Worm (Caenorhabditis elegans) whole organism, L1 larva: ENCODE data around the gene srx-64.
A peak's percentile ranks its signal among the peaks of the same experiment; 100 is the strongest.

ENCODE experiments used
- blmp-1 ChIP-seq: fragments of 150-350 bp; optimal IDR thresholded peaks from 2 replicates; lab custom pipeline; 2014; ENCODE audit warnings: missing biosample characterization, missing genetic modification characterization
- egl-13 ChIP-seq: sonication (generic microtip); optimal IDR thresholded peaks from 2 replicates; lab custom pipeline; 2016; ENCODE audit warnings: missing genotype, missing genetic modification reagents, missing genetic modification characterization, missing compliant biosample characterization
- elt-3 ChIP-seq, 6 experiments: fragments of 150-350 bp in 1 of 6; sonication (generic microtip); optimal IDR thresholded peaks; 2 replicates each; lab custom pipeline; 2017 to 2018; ENCODE audit warnings: missing biosample characterization in 6 of 6, missing genetic modification characterization in 6 of 6, inconsistent platforms in 1 of 6
- ets-5 ChIP-seq: fragments of 200-800 bp; sonication (Bioruptor generic); IDR thresholded peaks from 2 replicates; pipeline ENCODE4 v1.3.6; 2022; ENCODE audit warnings: missing genetic modification characterization, missing compliant biosample characterization
- fos-1 ChIP-seq: fragments of 150-350 bp; optimal IDR thresholded peaks from 2 replicates; lab custom pipeline; 2014; ENCODE audit warnings: missing biosample characterization, missing genetic modification characterization
- jun-1 ChIP-seq: fragments of 150-350 bp; optimal IDR thresholded peaks from 2 replicates; lab custom pipeline; 2014; ENCODE audit warnings: missing biosample characterization, missing genetic modification reagents, missing genetic modification characterization
- lin-14 ChIP-seq: fragments of 200-800 bp; sonication (Bioruptor generic); optimal IDR thresholded peaks from 2 replicates; lab custom pipeline; 2018; ENCODE audit warnings: mild to moderate bottlenecking, missing genetic modification characterization, moderate library complexity, missing compliant biosample characterization
- lin-35 ChIP-seq, 2 experiments: fragments of 150-350 bp; optimal IDR thresholded peaks; 2 replicates each; lab custom pipeline; 2014; ENCODE audit warnings: missing biosample characterization in 2 of 2, missing genetic modification characterization in 2 of 2, missing genetic modification reagents in 2 of 2
- lir-3 ChIP-seq: sonication (generic microtip); optimal IDR thresholded peaks from 2 replicates; lab custom pipeline; 2016; ENCODE audit warnings: mild to moderate bottlenecking, missing genetic modification characterization, moderate library complexity, missing compliant biosample characterization; ENCODE audit not compliant: poor library complexity
- lsy-2 ChIP-seq, 2 experiments: fragments of 150-350 bp; optimal IDR thresholded peaks; 2 replicates each; lab custom pipeline; 2014; ENCODE audit warnings: missing biosample characterization in 2 of 2, missing genetic modification characterization in 2 of 2
- mdl-1 ChIP-seq, 2 experiments: fragments of 150-350 bp; optimal IDR thresholded peaks; 2 replicates each; lab custom pipeline; 2014 to 2017; ENCODE audit warnings: missing biosample characterization in 2 of 2, missing genetic modification characterization in 2 of 2, inconsistent platforms in 1 of 2
- mep-1 ChIP-seq: fragments of 150-350 bp; optimal IDR thresholded peaks from 2 replicates; lab custom pipeline; 2014; ENCODE audit warnings: missing biosample characterization, missing genetic modification characterization
- nhr-11 ChIP-seq: fragments of 150-350 bp; optimal IDR thresholded peaks from 2 replicates; lab custom pipeline; 2014; ENCODE audit warnings: missing biosample characterization, missing genetic modification characterization
- nhr-19 ChIP-seq: fragments of 200-800 bp; sonication (Bioruptor generic); conservative IDR thresholded peaks from 2 replicates; pipeline ENCODE4 v1.3.6; 2022; ENCODE audit warnings: missing genetic modification characterization, missing compliant biosample characterization
- nhr-20 ChIP-seq: sonication (generic microtip); optimal IDR thresholded peaks from 2 replicates; lab custom pipeline; 2016; ENCODE audit warnings: mild to moderate bottlenecking, missing genetic modification characterization, missing compliant biosample characterization
- nhr-237 ChIP-seq: fragments of 150-350 bp; optimal IDR thresholded peaks from 2 replicates; lab custom pipeline; 2014; ENCODE audit warnings: missing biosample characterization, missing genetic modification characterization
- nhr-47 ChIP-seq: sonication (generic microtip); optimal IDR thresholded peaks from 2 replicates; lab custom pipeline; 2016; ENCODE audit warnings: mild to moderate bottlenecking, missing genetic modification characterization, moderate library complexity, missing compliant biosample characterization
- nhr-71 ChIP-seq: sonication (generic microtip); optimal IDR thresholded peaks from 2 replicates; lab custom pipeline; 2016; ENCODE audit warnings: mild to moderate bottlenecking, missing genetic modification characterization, moderate library complexity, missing compliant biosample characterization
- nhr-85 ChIP-seq: sonication (generic microtip); peaks from one replicate; lab custom pipeline; 2016; ENCODE audit warnings: missing genetic modification characterization, inconsistent platforms, missing compliant biosample characterization
- nhr-90 ChIP-seq: sonication (generic microtip); optimal IDR thresholded peaks from 2 replicates; lab custom pipeline; 2016; ENCODE audit warnings: mild to moderate bottlenecking, missing genetic modification characterization, missing compliant biosample characterization; ENCODE audit not compliant: poor library complexity
- pag-3 ChIP-seq: sonication (generic microtip); optimal IDR thresholded peaks from 2 replicates; lab custom pipeline; 2017; ENCODE audit warnings: missing genetic modification characterization, mild to moderate bottlenecking, missing compliant biosample characterization, antibody characterized with exemption, borderline replicate concordance; ENCODE audit not compliant: insufficient read depth
- snu-23 ChIP-seq: sonication (generic microtip); optimal IDR thresholded peaks from 2 replicates; lab custom pipeline; 2016; ENCODE audit warnings: missing genetic modification characterization, missing compliant biosample characterization
- swsn-7 ChIP-seq: sonication (generic microtip); optimal IDR thresholded peaks from 2 replicates; lab custom pipeline; 2016; ENCODE audit warnings: missing genetic modification characterization, missing compliant biosample characterization
- tbx-2 ChIP-seq: sonication (generic microtip); optimal IDR thresholded peaks from 2 replicates; lab custom pipeline; 2016; ENCODE audit warnings: missing genetic modification characterization, missing compliant biosample characterization
- unc-62 ChIP-seq: fragments of 150-350 bp; optimal IDR thresholded peaks from 2 replicates; lab custom pipeline; 2014; ENCODE audit warnings: missing biosample characterization, missing genetic modification reagents, missing genetic modification characterization
- vab-15 ChIP-seq: sonication (generic microtip); optimal IDR thresholded peaks from 2 replicates; lab custom pipeline; 2017; ENCODE audit warnings: missing genotype, mild to moderate bottlenecking, missing genetic modification characterization, missing compliant biosample characterization
- ztf-4 ChIP-seq: fragments of 150-350 bp; optimal IDR thresholded peaks from 2 replicates; lab custom pipeline; 2014; ENCODE audit warnings: missing biosample characterization, missing genetic modification characterization

srx-64 gene

ce11 chrV:3976964-3977363 is 47.8 kb downstream of the srx-64 start, which contains the start of gene str-83:
str-83 (plus strand) TSS chrV:3977264.
- TF ChIP-seq swsn-7 (tag; lab: Kevin White, UChicago) (no peak), vab-15 (tag; lab: Kevin White, UChicago) (no peak), ets-5 (no peak), unc-62 (no peak)
- TF ChIP-seq, all 84 proteins: peak for 0

- TF ChIP-seq lir-3 (tag; lab: Kevin White, UChicago) (no peak), egl-13 (tag; lab: Kevin White, UChicago) (no peak), nhr-85 (tag; lab: Kevin White, UChicago) (peak; percentile 73)
These were observed 49.9 kb downstream of the srx-64 start, which contains the start of gene nlp-34 for ce11 chrV:3979053-3979452. nlp-34 (minus strand) TSS chrV:3979134.

- TF ChIP-seq mep-1 (tag; lab: Kevin White, UChicago) (peak; percentile 10), nhr-19 (GFP tag; lab: Robert Waterston, UW) (0 out of 2 replicates have a peak, but pooled peaks have one; percentile 29), lin-14 (peak; percentile 73), mdl-1 (tag; optimal IDR thresholded peaks at IDR 0.05; lab: Kevin White, UChicago) (peak in 1 of 2 experiments; percentile 41), fos-1 (no peak), nhr-90 (tag; lab: Kevin White, UChicago) (peak; percentile 29), nhr-11 (tag; lab: Kevin White, UChicago) (no peak), swsn-7 (tag; lab: Kevin White, UChicago) (no peak), nhr-47 (tag; lab: Kevin White, UChicago) (no peak), blmp-1 (tag; lab: Kevin White, UChicago) (peak; percentile 89), nhr-237 (tag; lab: Kevin White, UChicago) (peak; percentile 12), ztf-4 (tag; lab: Kevin White, UChicago) (peak; percentile 27), nhr-71 (peak; percentile 80), lin-35 (GFP tag; optimal IDR thresholded peaks at IDR 0.05; lab: Kevin White, UChicago) (peak in 1 of 2 experiments; percentile 43), snu-23 (GFP tag; lab: Kevin White, UChicago) (peak; percentile 27), elt-3 (tag; optimal IDR thresholded peaks at IDR 0.05; lab: Kevin White, UChicago) (peak; percentile 64 to 97 (median 96)), tbx-2 (tag; lab: Kevin White, UChicago) (peak; percentile 27), nhr-85 (tag; lab: Kevin White, UChicago) (peak; percentile 97), lsy-2 (tag; optimal IDR thresholded peaks at IDR 0.05; lab: Kevin White, UChicago) (peak in 1 of 2 experiments; percentile 21), pag-3 (tag; lab: Kevin White, UChicago) (no peak), nhr-20 (tag; lab: Kevin White, UChicago) (peak; percentile 88), jun-1 (tag; lab: Kevin White, UChicago) (peak; percentile 23)
These were observed 50.6 kb downstream of the srx-64 start, which contains the start of gene nlp-31 for ce11 chrV:3979819-3980218. nlp-31 (plus strand) TSS chrV:3980055.
